Worm (Caenorhabditis elegans) whole organism, L2 larva: Measurements from ENCODE around the gene Y51B9A.5.

Experiments
- C34F6.9 ChIP-seq: fragments of 150-350 bp; optimal IDR thresholded peaks from 2 replicates; lab custom pipeline; 2014; ENCODE audit warnings: missing biosample characterization, missing genetic modification characterization
- R02D3.7 ChIP-seq: fragments of 150-350 bp; optimal IDR thresholded peaks from 2 replicates; lab custom pipeline; 2014; ENCODE audit warnings: missing biosample characterization, missing genetic modification characterization
- Y55F3AM.14 ChIP-seq: fragments of 200-800 bp; sonication (Bioruptor generic); optimal IDR thresholded peaks from 2 replicates; lab custom pipeline; 2018; ENCODE audit warnings: mild to moderate bottlenecking, missing genetic modification characterization, missing compliant biosample characterization
- ZK546.5 ChIP-seq: sonication (generic microtip); optimal IDR thresholded peaks from 2 replicates; lab custom pipeline; 2017; ENCODE audit warnings: missing biosample characterization, missing genetic modification characterization
- ama-1 ChIP-seq: fragments of 150-350 bp; optimal IDR thresholded peaks from 2 replicates; lab custom pipeline; 2018; ENCODE audit warnings: inconsistent platforms
- ceh-16 ChIP-seq: fragments of 150-350 bp; optimal IDR thresholded peaks from 2 replicates; lab custom pipeline; 2014; ENCODE audit warnings: missing biosample characterization, missing genetic modification characterization
- crh-2 ChIP-seq: sonication (generic microtip); optimal IDR thresholded peaks from 2 replicates; lab custom pipeline; 2017; ENCODE audit warnings: missing biosample characterization, missing genetic modification characterization
- dmd-4 ChIP-seq: sonication (generic microtip); optimal IDR thresholded peaks from 2 replicates; lab custom pipeline; 2017; ENCODE audit warnings: missing biosample characterization, missing genetic modification characterization
- egl-27 ChIP-seq: sonication (generic microtip); optimal IDR thresholded peaks from 3 replicates; lab custom pipeline; 2017; ENCODE audit warnings: missing biosample characterization, missing genetic modification reagents, missing genetic modification characterization
- elt-1 ChIP-seq: fragments of 150-350 bp; optimal IDR thresholded peaks from 2 replicates; lab custom pipeline; 2014; ENCODE audit warnings: missing biosample characterization, missing genetic modification characterization
- fos-1 ChIP-seq: fragments of 150-350 bp; optimal IDR thresholded peaks from 2 replicates; lab custom pipeline; 2014; ENCODE audit warnings: missing biosample characterization, missing genetic modification characterization
- gmeb-1 ChIP-seq: fragments of 150-350 bp; optimal IDR thresholded peaks from 2 replicates; lab custom pipeline; 2014; ENCODE audit warnings: missing biosample characterization, missing genetic modification characterization
- lin-13 ChIP-seq: fragments of 150-350 bp; optimal IDR thresholded peaks from 2 replicates; lab custom pipeline; 2014; ENCODE audit warnings: missing biosample characterization, missing genetic modification reagents, missing genetic modification characterization
- lin-39 ChIP-seq: fragments of 150-350 bp; optimal IDR thresholded peaks from 2 replicates; lab custom pipeline; 2014; ENCODE audit warnings: missing biosample characterization, missing genetic modification reagents, missing genetic modification characterization
- lsy-2 ChIP-seq, 2 experiments: fragments of 150-350 bp in 1 of 2; sonication (generic microtip) in 1 of 2; optimal IDR thresholded peaks; 2 replicates each; lab custom pipeline; 2014 to 2017; ENCODE audit warnings: missing biosample characterization in 2 of 2, missing genetic modification characterization in 2 of 2
- mab-5 ChIP-seq: fragments of 150-350 bp; optimal IDR thresholded peaks from 2 replicates; lab custom pipeline; 2014; ENCODE audit warnings: missing biosample characterization, missing genetic modification characterization
- mbf-1 ChIP-seq: sonication (generic microtip); optimal IDR thresholded peaks from 2 replicates; lab custom pipeline; 2017; ENCODE audit warnings: missing biosample characterization, missing genetic modification characterization
- mdl-1 ChIP-seq, 2 experiments: fragments of 150-350 bp in 1 of 2; sonication (generic microtip) in 1 of 2; optimal IDR thresholded peaks; 2 replicates each; lab custom pipeline; 2017; ENCODE audit warnings: missing biosample characterization in 2 of 2, missing genetic modification characterization in 2 of 2
- nhr-11 ChIP-seq: fragments of 150-350 bp; optimal IDR thresholded peaks from 2 replicates; lab custom pipeline; 2014; ENCODE audit warnings: missing biosample characterization, missing genetic modification characterization
- nhr-12 ChIP-seq: fragments of 150-350 bp; optimal IDR thresholded peaks from 2 replicates; lab custom pipeline; 2014; ENCODE audit warnings: missing biosample characterization, missing genetic modification characterization
- nhr-21 ChIP-seq: fragments of 150-350 bp; optimal IDR thresholded peaks from 2 replicates; lab custom pipeline; 2014; ENCODE audit warnings: missing biosample characterization, missing genetic modification characterization
- nhr-23 ChIP-seq: fragments of 150-350 bp; optimal IDR thresholded peaks from 2 replicates; lab custom pipeline; 2014; ENCODE audit warnings: missing biosample characterization, missing genetic modification reagents, missing genetic modification characterization
- nhr-25 ChIP-seq: fragments of 150-350 bp; sonication (generic microtip); optimal IDR thresholded peaks from 3 replicates; lab custom pipeline; 2014; ENCODE audit warnings: missing biosample characterization, missing genetic modification characterization
- nhr-6 ChIP-seq: fragments of 150-350 bp; optimal IDR thresholded peaks from 2 replicates; lab custom pipeline; 2014; ENCODE audit warnings: missing biosample characterization, missing genetic modification characterization
- nhr-77 ChIP-seq: fragments of 150-350 bp; optimal IDR thresholded peaks from 2 replicates; lab custom pipeline; 2014; ENCODE audit warnings: missing biosample characterization, missing genetic modification characterization
- peb-1 ChIP-seq: fragments of 150-350 bp; optimal IDR thresholded peaks from 2 replicates; lab custom pipeline; 2014; ENCODE audit warnings: missing biosample characterization, missing genetic modification characterization
- sem-4 ChIP-seq: fragments of 150-350 bp; optimal IDR thresholded peaks from 2 replicates; lab custom pipeline; 2014; ENCODE audit warnings: missing biosample characterization, missing genetic modification reagents, missing genetic modification characterization
- skn-1 ChIP-seq: sonication (generic microtip); optimal IDR thresholded peaks from 2 replicates; lab custom pipeline; 2017; ENCODE audit warnings: missing biosample characterization, missing genetic modification characterization
- sma-9 ChIP-seq, 2 experiments: fragments of 150-350 bp in 1 of 2; sonication (generic microtip) in 1 of 2; optimal IDR thresholded peaks; 2 replicates each; lab custom pipeline; 2014 to 2016; ENCODE audit warnings: missing genetic modification characterization in 2 of 2, mild to moderate bottlenecking in 1 of 2, missing biosample characterization in 1 of 2, missing compliant biosample characterization in 1 of 2, missing genetic modification reagents in 1 of 2, moderate library complexity in 1 of 2
- unc-62 ChIP-seq: fragments of 150-350 bp; optimal IDR thresholded peaks from 2 replicates; lab custom pipeline; 2014; ENCODE audit warnings: missing biosample characterization, missing genetic modification reagents, missing genetic modification characterization
- zag-1 ChIP-seq: fragments of 150-350 bp; optimal IDR thresholded peaks from 2 replicates; lab custom pipeline; 2014; ENCODE audit warnings: missing biosample characterization, missing genetic modification characterization
- ztf-1 ChIP-seq: fragments of 200-800 bp; sonication (Bioruptor generic); conservative IDR thresholded peaks from 2 replicates; pipeline ENCODE4 v1.3.6; 2022; ENCODE audit warnings: missing genetic modification characterization, missing compliant biosample characterization
- ztf-11 ChIP-seq: sonication (generic microtip); optimal IDR thresholded peaks from 2 replicates; lab custom pipeline; 2017; ENCODE audit warnings: missing biosample characterization, missing genetic modification characterization
- ztf-4 ChIP-seq: fragments of 150-350 bp; optimal IDR thresholded peaks from 2 replicates; lab custom pipeline; 2014; ENCODE audit warnings: missing biosample characterization, missing genetic modification characterization

Y51B9A.5 gene

DNA sequence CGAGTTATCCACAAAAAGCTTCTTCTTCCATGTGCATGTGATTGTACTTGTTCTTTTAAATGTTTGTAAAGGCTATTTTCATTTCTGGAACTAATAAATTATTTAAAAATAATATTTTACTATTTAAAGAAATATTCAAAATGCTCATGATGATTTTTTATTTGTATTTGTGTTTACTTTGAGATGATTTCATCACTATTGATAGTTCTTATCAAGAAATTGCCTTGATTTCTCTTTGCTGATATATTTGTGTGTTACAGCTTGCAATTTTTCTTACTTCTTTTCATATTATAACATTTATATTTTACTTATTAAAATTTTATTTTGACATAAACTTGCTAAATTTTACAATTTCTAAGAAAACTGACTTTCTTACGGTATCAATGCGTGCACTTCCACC is 25.8 kb upstream of the Y51B9A.5 start:
- TF ChIP-seq lin-13 (GFP tag; lab: Kevin White, UChicago) (no peak), egl-27 (tag; lab: Kevin White, UChicago) (no peak), lin-39 (tag; lab: Kevin White, UChicago) (no peak), fos-1 (tag; lab: Kevin White, UChicago) (peak; percentile 68), skn-1 (tag; lab: Kevin White, UChicago) (peak; percentile 19), nhr-21 (no peak)

DNA sequence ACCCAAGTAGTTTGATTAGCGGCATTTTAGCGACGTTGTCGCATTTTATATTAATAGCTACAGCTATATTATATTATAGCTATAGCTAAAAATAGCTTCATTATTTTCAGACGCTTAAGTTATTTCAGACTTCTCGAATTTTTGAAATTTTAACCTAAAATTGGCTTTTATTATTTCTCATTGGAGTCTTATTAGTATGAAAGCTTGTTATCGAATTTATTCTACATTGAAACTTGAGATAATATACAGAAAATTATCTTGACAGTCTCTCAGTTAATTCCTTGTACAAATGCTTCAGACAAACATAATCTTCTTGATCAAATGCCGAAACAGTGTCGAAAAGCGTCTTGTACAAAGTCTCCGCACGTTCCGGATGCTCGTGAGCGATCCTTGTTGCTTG is 24.1 kb upstream of the Y51B9A.5 start, which contains the start of gene srh-48:
TSS of gene srh-48 (plus strand) at position 301 of the 400 bp plus-strand sequence.
- TF ChIP-seq ZK546.5 (tag; lab: Kevin White, UChicago) (no peak), ceh-16 (tag; lab: Kevin White, UChicago) (no peak), sma-9 (GFP tag; optimal IDR thresholded peaks at IDR 0.05; lab: Kevin White, UChicago) (no peak), sma-9 (tag; optimal IDR thresholded peaks at IDR 0.05; lab: Kevin White, UChicago) (no peak)
- TF ChIP-seq, all 48 proteins: peak for 0

ce11 chrII:9385241-9385640 is 18.7 kb upstream of the Y51B9A.5 start, which contains the start of gene C06C3.7:
C06C3.7 (plus strand) TSS chrII:9385541.
- TF ChIP-seq dmd-4 (tag; lab: Kevin White, UChicago), result no peak
- TF ChIP-seq ztf-4 (tag; lab: Kevin White, UChicago), result no peak
- TF ChIP-seq R02D3.7 (tag; lab: Kevin White, UChicago), result no peak
- no peak for TF ChIP-seq mab-5 (tag; lab: Kevin White, UChicago)
- TF ChIP-seq mdl-1 (tag; optimal IDR thresholded peaks at IDR 0.05; lab: Kevin White, UChicago), result no peak
- no peak for TF ChIP-seq sem-4 (tag; lab: Kevin White, UChicago)
- TF ChIP-seq gmeb-1 (tag; lab: Kevin White, UChicago), result no peak
- no peak for TF ChIP-seq crh-2 (tag; lab: Kevin White, UChicago)
- no peak for TF ChIP-seq nhr-23 (tag; lab: Kevin White, UChicago)
- TF ChIP-seq ztf-1 (GFP tag; lab: Robert Waterston, UW), result no peak
- no peak for TF ChIP-seq peb-1 (tag; lab: Kevin White, UChicago)
- no peak for TF ChIP-seq egl-27 (tag; lab: Kevin White, UChicago)
- TF ChIP-seq sma-9 (GFP tag; optimal IDR thresholded peaks at IDR 0.05; lab: Kevin White, UChicago), result no peak
- no peak for TF ChIP-seq sma-9 (tag; optimal IDR thresholded peaks at IDR 0.05; lab: Kevin White, UChicago)
- TF ChIP-seq zag-1 (tag; lab: Kevin White, UChicago), result no peak
- TF ChIP-seq nhr-11 (tag; lab: Kevin White, UChicago), result no peak
- TF ChIP-seq lsy-2 (tag; optimal IDR thresholded peaks at IDR 0.05; lab: Kevin White, UChicago), result no peak

ce11 chrII:9392724-9393123 is 11.2 kb upstream of the Y51B9A.5 start, which contains the start of gene lido-17:
lido-17 (minus strand) TSS chrII:9392824.
- TF ChIP-seq sem-4 (tag; lab: Kevin White, UChicago) (no peak), ztf-4 (tag; lab: Kevin White, UChicago) (no peak)

DNA sequence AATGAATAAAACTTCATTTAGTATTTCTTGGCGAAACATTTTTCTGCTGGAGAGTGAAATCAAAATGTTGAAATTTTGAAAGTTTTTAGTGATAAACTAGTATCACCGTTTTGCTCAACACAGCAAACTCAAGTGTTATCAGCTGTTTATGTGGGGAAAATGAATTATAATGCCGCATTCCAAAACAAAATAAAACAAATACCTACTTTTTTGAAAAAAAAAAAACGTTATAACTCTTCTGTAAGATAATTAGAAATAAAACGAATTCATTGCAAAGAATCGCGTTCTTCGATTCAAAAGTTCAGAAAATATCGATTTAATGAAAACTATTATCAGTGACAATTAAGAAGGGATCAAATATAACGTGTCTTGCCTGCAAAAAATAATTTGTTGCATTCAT is 6.5 kb upstream of the Y51B9A.5 start, which contains the start of gene Y51B9A.9:
TSS of gene Y51B9A.9 (minus strand) at position 101 of the 400 bp plus-strand sequence.
- TF ChIP-seq peb-1 (tag; lab: Kevin White, UChicago), result no peak
- no peak for TF ChIP-seq lin-13 (GFP tag; lab: Kevin White, UChicago)

ce11 chrII:9398370-9398901 is 5.5 kb upstream of the Y51B9A.5 start, which contains the start of the genes Y51B9A.14 and Y51B9A.8:
Y51B9A.14 (minus strand) TSS chrII:9398470.
Y51B9A.8 (plus strand) TSS chrII:9398851.
- TF ChIP-seq nhr-12 (tag; lab: Kevin White, UChicago) (no peak), unc-62 (GFP tag; lab: Kevin White, UChicago) (no peak), nhr-25 (tag; lab: Kevin White, UChicago) (no peak), nhr-11 (tag; lab: Kevin White, UChicago) (no peak), ztf-4 (tag; lab: Kevin White, UChicago) (no peak), lsy-2 (tag; optimal IDR thresholded peaks at IDR 0.05; lab: Kevin White, UChicago) (no peak), nhr-6 (tag; lab: Kevin White, UChicago) (no peak)

- no peak for TF ChIP-seq nhr-77 (tag; lab: Kevin White, UChicago)
- no peak for TF ChIP-seq lin-39 (tag; lab: Kevin White, UChicago)
- TF ChIP-seq ceh-16 (tag; lab: Kevin White, UChicago), result no peak
- TF ChIP-seq Y55F3AM.14 (GFP tag; lab: Kevin White, UChicago), result no peak
- TF ChIP-seq ama-1, result no peak
- TF ChIP-seq gmeb-1 (tag; lab: Kevin White, UChicago), result no peak
- TF ChIP-seq nhr-6 (tag; lab: Kevin White, UChicago), result no peak
- no peak for TF ChIP-seq mbf-1 (tag; lab: Kevin White, UChicago)
- TF ChIP-seq ztf-4 (tag; lab: Kevin White, UChicago), result no peak
- no peak for TF ChIP-seq C34F6.9 (tag; lab: Kevin White, UChicago)
- no peak for TF ChIP-seq elt-1 (tag; lab: Kevin White, UChicago)
- no peak for TF ChIP-seq ztf-11 (tag; lab: Kevin White, UChicago)
- no peak for TF ChIP-seq crh-2 (tag; lab: Kevin White, UChicago)
- TF ChIP-seq nhr-12 (tag; lab: Kevin White, UChicago), result no peak
- TF ChIP-seq, all 48 proteins: peak for 0
These were observed 4.2 kb upstream of the Y51B9A.5 start, which contains the start of gene Y51B9A.7 for ce11 chrII:9399746-9400145. Y51B9A.7 (plus strand) TSS chrII:9400046.
